Worm (Caenorhabditis elegans): ENCODE measurements around the gene C49F5.13.
A peak's percentile ranks its signal among the peaks of the same experiment; 100 is the strongest.

The C49F5.13 gene

ce11 chrX:11993327-11993726 lies 32.1 kb downstream of the C49F5.13 start (continued):
- TF ChIP-seq rec-8 (tag; optimal IDR thresholded peaks at IDR 0.05): peak in 1 of 2 experiments; percentile 33
- peak; percentile 83 for TF ChIP-seq pbrm-1 (GFP tag; IDR thresholded peaks at IDR 0.05)
- no peak for TF ChIP-seq aptf-2 (GFP tag; conservative IDR thresholded peaks at IDR 0.05)
- TF ChIP-seq cebp-1 (GFP tag; IDR thresholded peaks at IDR 0.05): no peak
- TF ChIP-seq cebp-1 (tag; optimal IDR thresholded peaks at IDR 0.05): no peak
- TF ChIP-seq ekl-4 (GFP tag; IDR thresholded peaks at IDR 0.05): no peak
- TF ChIP-seq tbp1 (GFP tag; optimal IDR thresholded peaks at IDR 0.05): peak; percentile 87
- TF ChIP-seq hmg-1.2 (GFP tag; IDR thresholded peaks at IDR 0.05): peak; percentile 35
- TF ChIP-seq ztf-18 (tag; optimal IDR thresholded peaks at IDR 0.05): peak; percentile 56
- TF ChIP-seq nfya-2 (GFP tag; IDR thresholded peaks at IDR 0.05): 0 out of 2 replicates have a peak, but pooled peaks have one; percentile 47
- peak; percentile 79 for TF ChIP-seq lin-26 (GFP tag; IDR thresholded peaks at IDR 0.05)
- TF ChIP-seq efl-1 (GFP tag; optimal IDR thresholded peaks at IDR 0.05): no peak
- TF ChIP-seq rpc-1 (optimal IDR thresholded peaks at IDR 0.05): peak; percentile 70
- TF ChIP-seq rpc-1 (tag; optimal IDR thresholded peaks at IDR 0.05): peak; percentile 81
- 0 out of 2 replicates have a peak, but pooled peaks have one; percentile 17 for TF ChIP-seq Y56A3A.18 (GFP tag; IDR thresholded peaks at IDR 0.05)
- no peak for TF ChIP-seq attf-3 (GFP tag; conservative IDR thresholded peaks at IDR 0.05)

ce11 chrX:11994484-11994883 lies 33.3 kb downstream of the C49F5.13 start, which contains the start of gene C49F5.7:
Gene C49F5.7, plus strand, starts transcription at chrX:11994784.
- TF ChIP-seq lsl-1 (GFP tag; optimal IDR thresholded peaks at IDR 0.05) (no peak), ama-1 (optimal IDR thresholded peaks at IDR 0.05) (no peak), ama-1 (GFP tag; optimal IDR thresholded peaks at IDR 0.05) (no peak), cebp-1 (GFP tag; IDR thresholded peaks at IDR 0.05) (no peak), cebp-1 (tag; optimal IDR thresholded peaks at IDR 0.05) (no peak), ceh-58 (GFP tag; IDR thresholded peaks at IDR 0.05) (no peak), ztf-25 (GFP tag; IDR thresholded peaks at IDR 0.05) (no peak), nfya-2 (GFP tag; IDR thresholded peaks at IDR 0.05) (no peak), ceh-91 (GFP tag; IDR thresholded peaks at IDR 0.05) (no peak), dpff-1 (tag; optimal IDR thresholded peaks at IDR 0.05) (no peak), athp-1 (tag; optimal IDR thresholded peaks at IDR 0.05) (no peak), egl-44 (GFP tag; IDR thresholded peaks at IDR 0.05) (no peak), tbp1 (GFP tag; optimal IDR thresholded peaks at IDR 0.05) (no peak), pha-4 (tag; optimal IDR thresholded peaks at IDR 0.05) (no peak), repo-1 (tag; optimal IDR thresholded peaks at IDR 0.05) (no peak), madf-6 (GFP tag; IDR thresholded peaks at IDR 0.05) (no peak), lag-1 (GFP tag; IDR thresholded peaks at IDR 0.05) (no peak)

ce11 chrX:11996606-11997005 lies 35.4 kb downstream of the C49F5.13 start:
- TF ChIP-seq Y53G8AR.9 (GFP tag; conservative IDR thresholded peaks at IDR 0.05): 0 out of 2 replicates have a peak, but pooled peaks have one; percentile 3
- no peak for TF ChIP-seq F23B12.7 (tag; optimal IDR thresholded peaks at IDR 0.05; ENCODE audit: insufficient read depth)
- no peak for TF ChIP-seq ztf-6 (GFP tag; IDR thresholded peaks at IDR 0.05)
- TF ChIP-seq T07F8.4 (tag; optimal IDR thresholded peaks at IDR 0.05): no peak
- no peak for TF ChIP-seq sdz-38 (tag; optimal IDR thresholded peaks at IDR 0.05)
- no peak for TF ChIP-seq attf-6 (GFP tag; IDR thresholded peaks at IDR 0.05)

ce11 chrX:11999573-11999972 lies 38.4 kb downstream of the C49F5.13 start:
- TF ChIP-seq B0336.3 (GFP tag; IDR thresholded peaks at IDR 0.05) (no peak), ccch-3 (GFP tag; optimal IDR thresholded peaks at IDR 0.05) (no peak), nhr-80 (tag; optimal IDR thresholded peaks at IDR 0.05) (peak; percentile 68), B0261.1 (tag; optimal IDR thresholded peaks at IDR 0.05) (no peak), F52B5.7 (tag; optimal IDR thresholded peaks at IDR 0.05) (no peak)

All from whole organism, young adult.